Fruit fly (Drosophila melanogaster) whole organism, pupa: ENCODE measurements around the gene CG33630.

Source experiments
- CG12605 ChIP-seq: fragments of 200-800 bp; sonication (Bioruptor generic); IDR thresholded peaks from 2 replicates; pipeline ENCODE4 v1.3.6; 2022; ENCODE audit warnings: missing biosample characterization, missing genetic modification characterization
- CG13204 ChIP-seq: fragments of 200-800 bp; sonication (Bioruptor generic); optimal IDR thresholded peaks from 2 replicates; lab custom pipeline; 2018; ENCODE audit warnings: missing biosample characterization, mild to moderate bottlenecking, missing genetic modification characterization, moderate library complexity
- CG32121 ChIP-seq: fragments of 200-800 bp; sonication (Bioruptor generic); IDR thresholded peaks from 2 replicates; pipeline ENCODE4 v1.3.6; 2022; ENCODE audit warnings: missing biosample characterization, missing genetic modification characterization
- EcR ChIP-seq: fragments of 200-800 bp; sonication (Bioruptor generic); optimal IDR thresholded peaks from 3 replicates; lab custom pipeline; 2019; ENCODE audit warnings: missing biosample characterization, missing genetic modification characterization, mild to moderate bottlenecking, moderate library complexity, missing genetic modification reagents
- Pif1A ChIP-seq: fragments of 200-800 bp; sonication (Bioruptor generic); optimal IDR thresholded peaks from 3 replicates; lab custom pipeline; 2016; ENCODE audit warnings: missing biosample characterization, missing genetic modification characterization
- Pif1B ChIP-seq: fragments of 200-800 bp; sonication (Bioruptor generic); optimal IDR thresholded peaks from 3 replicates; lab custom pipeline; 2016; ENCODE audit warnings: missing biosample characterization, missing genetic modification characterization
- fd96Ca ChIP-seq: fragments of 200-800 bp; sonication (Bioruptor generic); IDR thresholded peaks from 3 replicates; pipeline ENCODE4 v1.3.6; 2022; ENCODE audit warnings: missing biosample characterization, missing genetic modification characterization
- rn ChIP-seq: fragments of 200-800 bp; sonication (Bioruptor generic); IDR thresholded peaks from 2 replicates; pipeline ENCODE4 v1.3.6; 2022; ENCODE audit warnings: missing biosample characterization, missing genetic modification characterization

DNA sequence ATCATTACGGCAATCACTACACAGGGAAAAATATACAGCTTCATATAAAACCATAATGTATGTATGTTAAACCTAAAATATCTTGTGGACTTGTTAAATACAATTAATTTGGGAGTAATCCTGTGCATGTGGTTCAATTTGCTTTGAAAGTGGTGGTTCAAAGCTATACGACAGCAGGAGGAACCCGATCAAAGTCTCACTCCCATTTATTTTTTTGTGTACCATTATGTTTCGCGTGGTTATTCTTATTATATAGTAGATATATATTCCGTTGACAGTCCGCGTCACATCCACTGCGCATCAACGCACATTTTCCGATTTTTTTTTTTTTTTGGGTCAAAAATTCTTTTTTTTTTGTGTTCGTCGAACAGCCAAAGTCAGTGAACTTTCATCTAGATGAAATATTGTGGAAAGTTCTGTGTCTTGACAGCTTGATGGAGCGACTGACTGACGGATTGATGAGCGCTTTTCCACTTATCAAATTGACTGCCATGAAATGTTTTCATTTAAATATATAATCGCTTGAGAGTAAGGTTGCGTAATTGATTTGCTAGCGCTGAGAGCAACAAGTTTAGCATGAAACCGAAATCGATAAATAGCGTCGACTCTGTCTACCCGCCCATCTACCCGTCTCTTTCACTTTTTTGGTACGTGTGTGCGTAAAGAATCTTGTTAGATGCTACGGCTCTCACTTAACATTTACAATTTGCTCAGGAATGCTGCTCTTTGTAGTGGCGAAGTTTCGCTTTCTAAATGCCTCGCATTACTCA lies 29.3 kb upstream of the CG33630 start:
- TF ChIP-seq CG12605 (GFP tag; lab: Robert Waterston, UW) (no peak), Pif1B (GFP tag; lab: Kevin White, UChicago) (no peak), EcR (GFP tag; lab: Kevin White, UChicago) (no peak), Pif1A (GFP tag; lab: Kevin White, UChicago) (no peak), CG32121 (GFP tag; lab: Robert Waterston, UW) (no peak), rn (GFP tag; lab: Robert Waterston, UW) (no peak), fd96Ca (no peak), CG13204 (GFP tag; lab: Kevin White, UChicago) (no peak)
